Fruit fly (Drosophila melanogaster): Measurements from ENCODE around the gene Syx17.

The Syx17 gene

DNA sequence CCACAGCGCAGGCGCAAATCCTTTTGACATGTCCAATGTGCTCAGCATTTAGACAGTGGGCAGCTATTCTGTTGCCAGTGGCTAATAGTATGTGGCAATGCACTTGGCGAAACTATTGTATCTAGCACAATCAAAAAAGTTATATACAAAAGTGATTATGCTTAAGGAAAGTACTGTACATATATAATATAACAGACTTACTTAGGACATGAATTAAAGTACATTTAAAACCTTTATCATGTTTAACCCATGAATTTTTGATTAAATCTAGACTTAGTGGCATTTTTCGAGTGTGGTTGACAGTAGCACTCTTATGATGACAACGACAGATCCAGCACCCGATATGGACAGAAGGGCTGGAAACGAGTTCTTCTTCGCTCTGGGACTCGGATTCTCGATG, 20.2 kb upstream of the Syx17 start (continued):
- TF ChIP-seq acj6 (GFP tag; optimal IDR thresholded peaks at IDR 0.05) = peak; percentile 54
- TF ChIP-seq topi (GFP tag; optimal IDR thresholded peaks at IDR 0.05) = peak; percentile 70
- peak; percentile 3 for TF ChIP-seq CG32006 (GFP tag; optimal IDR thresholded peaks at IDR 0.05)
- TF ChIP-seq CG6276 (GFP tag; optimal IDR thresholded peaks at IDR 0.05) = no peak
- TF ChIP-seq CG8632 (GFP tag; optimal IDR thresholded peaks at IDR 0.05) = peak; percentile 30
- TF ChIP-seq OdsH (GFP tag; optimal IDR thresholded peaks at IDR 0.05) = peak; percentile 61
- TF ChIP-seq spab (GFP tag; optimal IDR thresholded peaks at IDR 0.05) = peak; percentile 92
- TF ChIP-seq CG8319 (GFP tag; optimal IDR thresholded peaks at IDR 0.05) = peak; percentile 8
- TF ChIP-seq fd85E (GFP tag; optimal IDR thresholded peaks at IDR 0.05) = no peak
- no peak for TF ChIP-seq Lpt (GFP tag; optimal IDR thresholded peaks at IDR 0.05)
- peak; percentile 90 for TF ChIP-seq CG3919 (GFP tag; optimal IDR thresholded peaks at IDR 0.05)
- TF ChIP-seq Blimp-1 (GFP tag; optimal IDR thresholded peaks at IDR 0.05) = no peak
- no peak for TF ChIP-seq CG11294 (GFP tag; IDR thresholded peaks at IDR 0.05)
- peak; percentile 74 for TF ChIP-seq Eip75B (GFP tag; optimal IDR thresholded peaks at IDR 0.05)
- no peak for TF ChIP-seq Ets21C (GFP tag; optimal IDR thresholded peaks at IDR 0.05)
- peak; percentile 48; the same call in 2 of the 3 replicates for TF ChIP-seq CG8119 (GFP tag; IDR thresholded peaks at IDR 0.05)
- TF ChIP-seq CG3032 (tag; optimal IDR thresholded peaks at IDR 0.05) = peak; percentile 91
- TF ChIP-seq Hr39 (GFP tag; optimal IDR thresholded peaks at IDR 0.05) = peak; percentile 11
- TF ChIP-seq CG16779 (tag; optimal IDR thresholded peaks at IDR 0.05) = peak; percentile 3
- no peak for TF ChIP-seq CG34406 (GFP tag; optimal IDR thresholded peaks at IDR 0.05)

DNA sequence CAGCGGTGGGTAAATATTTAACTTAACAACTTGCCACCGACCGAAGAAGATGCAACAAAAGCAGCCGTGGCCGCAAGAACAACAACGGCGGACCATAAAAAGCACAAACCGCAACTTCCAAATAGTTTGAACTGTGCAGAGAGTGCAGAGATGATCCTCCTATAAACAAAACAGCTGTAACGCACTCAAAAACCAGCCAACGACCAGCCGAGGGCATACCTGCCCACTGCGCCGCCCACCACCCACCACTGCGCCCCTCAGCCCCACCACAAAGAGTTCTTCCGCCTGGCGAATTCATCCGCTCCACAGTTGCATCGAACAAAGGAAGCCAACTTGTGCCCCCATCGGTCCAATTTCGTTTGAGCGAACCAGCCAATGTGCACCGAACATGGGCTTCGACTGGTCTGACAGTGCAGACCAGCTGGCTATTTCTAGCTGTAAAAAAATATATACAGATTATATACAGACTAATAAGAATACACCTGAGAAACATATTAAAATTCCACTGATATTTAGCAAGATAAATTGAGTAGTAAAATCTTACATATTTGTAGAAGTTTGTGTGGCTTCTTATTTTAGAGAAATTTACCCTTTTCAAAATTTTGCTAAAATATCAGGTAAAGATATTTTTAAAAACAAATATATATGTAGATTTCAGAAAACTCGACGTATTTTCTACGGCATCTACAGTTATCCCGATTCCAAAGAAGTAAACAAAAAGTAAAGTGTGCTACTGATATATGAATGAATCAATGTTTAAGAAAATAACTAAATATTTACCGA, 19.6 kb upstream of the Syx17 start:
- no peak for TF ChIP-seq Hr4 (GFP tag; optimal IDR thresholded peaks at IDR 0.05)
- no peak for TF ChIP-seq Sox15 (GFP tag; optimal IDR thresholded peaks at IDR 0.05)
- TF ChIP-seq CG7368 (GFP tag; optimal IDR thresholded peaks at IDR 0.05) = no peak
- peak; percentile 23 for TF ChIP-seq Met (GFP tag; optimal IDR thresholded peaks at IDR 0.05)
- TF ChIP-seq CG11762 (GFP tag; optimal IDR thresholded peaks at IDR 0.05; ENCODE audit: insufficient read depth) = no peak
- no peak for TF ChIP-seq OdsH (GFP tag; optimal IDR thresholded peaks at IDR 0.05)
- TF ChIP-seq CG8632 (GFP tag; optimal IDR thresholded peaks at IDR 0.05) = no peak
- no peak for TF ChIP-seq CG15336 (GFP tag; IDR thresholded peaks at IDR 0.05)
- TF ChIP-seq CG11902 (GFP tag; optimal IDR thresholded peaks at IDR 0.05) = no peak
- peak; percentile 68 for TF ChIP-seq Eip78C (GFP tag)
- no peak for TF ChIP-seq CG1621 (tag; optimal IDR thresholded peaks at IDR 0.05)
- no peak for TF ChIP-seq CG6276 (GFP tag; optimal IDR thresholded peaks at IDR 0.05)
- no peak for TF ChIP-seq Eip93F (GFP tag; optimal IDR thresholded peaks at IDR 0.05)
- TF ChIP-seq CG16779 (tag; optimal IDR thresholded peaks at IDR 0.05) = no peak
- TF ChIP-seq CG9139 (GFP tag; optimal IDR thresholded peaks at IDR 0.05) = no peak
- peak; percentile 60; the same call in 2 of the 3 replicates for TF ChIP-seq CG6163 (GFP tag; IDR thresholded peaks at IDR 0.05)
- TF ChIP-seq vri (GFP tag; optimal IDR thresholded peaks at IDR 0.05) = no peak
- TF ChIP-seq ss (GFP tag; optimal IDR thresholded peaks at IDR 0.05) = no peak
- no peak for TF ChIP-seq CG6808 (GFP tag; optimal IDR thresholded peaks at IDR 0.05)
- TF ChIP-seq achi (GFP tag; optimal IDR thresholded peaks at IDR 0.05) = no peak
- no peak; the same call in 2 of the 3 replicates for TF ChIP-seq eg (GFP tag; IDR thresholded peaks at IDR 0.05)
- TF ChIP-seq dsx (GFP tag; optimal IDR thresholded peaks at IDR 0.05; ENCODE audit: poor library complexity, severe bottlenecking) = no peak
- no peak for TF ChIP-seq Eip75B (GFP tag; optimal IDR thresholded peaks at IDR 0.05)
- TF ChIP-seq CG4318 (GFP tag; optimal IDR thresholded peaks at IDR 0.05) = no peak
- TF ChIP-seq CG8319 (GFP tag; optimal IDR thresholded peaks at IDR 0.05) = no peak
- no peak for TF ChIP-seq fkh (GFP tag; optimal IDR thresholded peaks at IDR 0.05)
- no peak for TF ChIP-seq Blimp-1 (GFP tag; optimal IDR thresholded peaks at IDR 0.05)
- TF ChIP-seq Sox102F (GFP tag; optimal IDR thresholded peaks at IDR 0.05) = no peak
- TF ChIP-seq Gug (GFP tag; IDR thresholded peaks at IDR 0.05) = no peak
- TF ChIP-seq CG11294 (GFP tag; IDR thresholded peaks at IDR 0.05) = no peak
- TF ChIP-seq CG10631 (GFP tag; optimal IDR thresholded peaks at IDR 0.05) = no peak
- TF ChIP-seq CG3919 (GFP tag; optimal IDR thresholded peaks at IDR 0.05) = no peak
- no peak for TF ChIP-seq Hr38 (GFP tag; optimal IDR thresholded peaks at IDR 0.05)
- no peak for TF ChIP-seq Ets21C (GFP tag; optimal IDR thresholded peaks at IDR 0.05)
- no peak for TF ChIP-seq salr (GFP tag; optimal IDR thresholded peaks at IDR 0.05)
- no peak for TF ChIP-seq CG8119 (GFP tag; IDR thresholded peaks at IDR 0.05)
- TF ChIP-seq lz (GFP tag; optimal IDR thresholded peaks at IDR 0.05) = no peak
- TF ChIP-seq svp (GFP tag) = peak; percentile 67
- TF ChIP-seq CG10669 (GFP tag; optimal IDR thresholded peaks at IDR 0.05) = no peak

All from whole organism, prepupa.